Fruit fly (Drosophila melanogaster) whole organism, embryonic: ENCODE results near the gene CG14427.

Experiments used
- Awh ChIP-seq: fragments of 200-800 bp; sonication (Bioruptor generic); IDR thresholded peaks from 2 replicates; pipeline ENCODE4, ENCODE4 v1.3.6; 2022; ENCODE audit warnings: missing biosample characterization, missing genetic modification characterization
- B-H1 ChIP-seq: fragments of 200-800 bp; sonication (Bioruptor generic); IDR thresholded peaks from 3 replicates; pipeline ENCODE4 v1.3.6; 2022; ENCODE audit warnings: missing biosample characterization, missing genetic modification characterization
- CG10147 ChIP-seq: fragments of 200-800 bp; sonication (Bioruptor generic); optimal IDR thresholded peaks from 2 replicates; lab custom pipeline; 2019; ENCODE audit warnings: missing biosample characterization, mild to moderate bottlenecking, missing genetic modification characterization, moderate library complexity
- CG1233 ChIP-seq: fragments of 200-800 bp; sonication (Bioruptor generic); optimal IDR thresholded peaks from 4 replicates; lab custom pipeline; 2018; ENCODE audit warnings: missing biosample characterization, mild to moderate bottlenecking, missing genetic modification characterization
- CG15601 ChIP-seq: fragments of 200-800 bp; sonication (Bioruptor generic); optimal IDR thresholded peaks from 3 replicates; lab custom pipeline; 2019; ENCODE audit warnings: missing biosample characterization, mild to moderate bottlenecking, missing genetic modification characterization, moderate library complexity
- CG1602 ChIP-seq: fragments of 200-800 bp; sonication (Bioruptor generic); optimal IDR thresholded peaks from 3 replicates; lab custom pipeline; 2016; ENCODE audit warnings: missing biosample characterization, missing genetic modification characterization
- CG17186 ChIP-seq: fragments of 200-800 bp; sonication (Bioruptor generic); optimal IDR thresholded peaks from 3 replicates; lab custom pipeline; 2017; ENCODE audit warnings: missing biosample characterization, missing genetic modification reagents, missing genetic modification characterization
- CG17568 ChIP-seq: fragments of 200-800 bp; sonication (Bioruptor generic); optimal IDR thresholded peaks from 2 replicates; lab custom pipeline; 2018; ENCODE audit warnings: missing biosample characterization, mild to moderate bottlenecking, missing genetic modification characterization, moderate library complexity
- CG17802 ChIP-seq: fragments of 200-800 bp; sonication (Bioruptor generic); optimal IDR thresholded peaks from 2 replicates; lab custom pipeline; 2018; ENCODE audit warnings: missing biosample characterization, mild to moderate bottlenecking, missing genetic modification characterization, moderate library complexity
- CG2202 ChIP-seq: fragments of 200-800 bp; sonication (Bioruptor generic); optimal IDR thresholded peaks from 2 replicates; lab custom pipeline; 2018; ENCODE audit warnings: missing biosample characterization, mild to moderate bottlenecking, missing genetic modification characterization
- CG31224 ChIP-seq: fragments of 200-800 bp; sonication (Bioruptor generic); IDR thresholded peaks from 2 replicates; pipeline ENCODE4 v1.3.6; 2022; ENCODE audit warnings: missing biosample characterization, missing genetic modification characterization
- CG31365 ChIP-seq: fragments of 200-800 bp; sonication (Bioruptor generic); optimal IDR thresholded peaks from 2 replicates; lab custom pipeline; 2018; ENCODE audit warnings: missing biosample characterization, mild to moderate bottlenecking, missing genetic modification characterization
- CG33213 ChIP-seq: fragments of 200-800 bp; sonication (Bioruptor generic); optimal IDR thresholded peaks from 3 replicates; lab custom pipeline; 2016; ENCODE audit warnings: missing biosample characterization, missing genetic modification characterization
- CG4328 ChIP-seq: fragments of 200-800 bp; sonication (Bioruptor generic); optimal IDR thresholded peaks from 3 replicates; lab custom pipeline; 2017; ENCODE audit warnings: missing biosample characterization, missing genetic modification reagents, missing genetic modification characterization
- CG4707 ChIP-seq: fragments of 200-800 bp; sonication (Bioruptor generic); optimal IDR thresholded peaks from 2 replicates; lab custom pipeline; 2018; ENCODE audit warnings: missing biosample characterization, mild to moderate bottlenecking, missing genetic modification characterization, moderate library complexity
- CG6654 ChIP-seq: fragments of 200-800 bp; sonication (Bioruptor generic); optimal IDR thresholded peaks from 2 replicates; lab custom pipeline; 2017; ENCODE audit warnings: missing biosample characterization, mild to moderate bottlenecking, missing genetic modification characterization
- CG8944 ChIP-seq: fragments of 200-800 bp; sonication (Bioruptor generic); optimal IDR thresholded peaks from 3 replicates; lab custom pipeline; 2016; ENCODE audit warnings: missing biosample characterization, missing genetic modification characterization
- CG9437 ChIP-seq: fragments of 200-800 bp; sonication (Bioruptor generic); optimal IDR thresholded peaks from 2 replicates; lab custom pipeline; 2018; ENCODE audit warnings: missing biosample characterization, mild to moderate bottlenecking, missing genetic modification characterization
- CG9727 ChIP-seq: fragments of 200-800 bp; sonication (Bioruptor generic); optimal IDR thresholded peaks from 3 replicates; lab custom pipeline; 2017; ENCODE audit warnings: missing biosample characterization, mild to moderate bottlenecking, missing genetic modification characterization
- CrebB ChIP-seq: fragments of 200-800 bp; sonication (Bioruptor generic); optimal IDR thresholded peaks from 3 replicates; lab custom pipeline; 2018; ENCODE audit warnings: missing biosample characterization, mild to moderate bottlenecking, missing genetic modification characterization
- ERR ChIP-seq: fragments of 200-800 bp; sonication (Bioruptor generic); optimal IDR thresholded peaks from 2 replicates; lab custom pipeline; 2016; ENCODE audit warnings: missing biosample characterization, missing genetic modification characterization
- Eip74EF ChIP-seq, 2 experiments: fragments of 200-800 bp in 1 of 2; fragments of >200 bp in 1 of 2; sonication (Bioruptor generic) in 1 of 2; optimal IDR thresholded peaks; 2 replicates each; lab custom pipeline; 2017 to 2019; ENCODE audit warnings: missing biosample characterization in 2 of 2, missing genetic modification characterization in 2 of 2, mild to moderate bottlenecking in 1 of 2, moderate library complexity in 1 of 2
- Fer2 ChIP-seq: fragments of 200-800 bp; sonication (Bioruptor generic); optimal IDR thresholded peaks from 2 replicates; lab custom pipeline; 2018; ENCODE audit warnings: missing biosample characterization, mild to moderate bottlenecking, missing genetic modification characterization, moderate library complexity
- Fer3 ChIP-seq: fragments of 200-800 bp; sonication (Bioruptor generic); optimal IDR thresholded peaks from 2 replicates; lab custom pipeline; 2018; ENCODE audit warnings: missing biosample characterization, mild to moderate bottlenecking, missing genetic modification characterization, moderate library complexity
- HLH4C ChIP-seq: fragments of 200-800 bp; sonication (Bioruptor generic); IDR thresholded peaks from 3 replicates; pipeline ENCODE4 v1.3.6; 2022; ENCODE audit warnings: missing biosample characterization, missing genetic modification characterization; ENCODE audit not compliant: partially characterized antibody
- HLH54F ChIP-seq: fragments of 200-800 bp; sonication (Bioruptor generic); optimal IDR thresholded peaks from 3 replicates; lab custom pipeline; 2016; ENCODE audit warnings: missing biosample characterization, missing genetic modification characterization
- Jarid2 ChIP-seq: fragments of 200-800 bp; sonication (Bioruptor generic); optimal IDR thresholded peaks from 3 replicates; lab custom pipeline; 2017; ENCODE audit warnings: mild to moderate bottlenecking, missing biosample characterization, missing genetic modification reagents, missing genetic modification characterization
- Mes4 ChIP-seq: fragments of 200-800 bp; sonication (Bioruptor generic); optimal IDR thresholded peaks from 2 replicates; lab custom pipeline; 2016; ENCODE audit warnings: missing biosample characterization, missing genetic modification characterization
- Myb ChIP-seq: fragments of 200-800 bp; sonication (Bioruptor generic); optimal IDR thresholded peaks from 2 replicates; lab custom pipeline; 2016; ENCODE audit warnings: missing biosample characterization, missing genetic modification characterization
- Side ChIP-seq: fragments of 200-800 bp; sonication (Bioruptor generic); optimal IDR thresholded peaks from 2 replicates; lab custom pipeline; 2016; ENCODE audit warnings: missing biosample characterization, missing genetic modification characterization
- Spps ChIP-seq: fragments of 200-800 bp; sonication (Bioruptor generic); optimal IDR thresholded peaks from 2 replicates; lab custom pipeline; 2018; ENCODE audit warnings: missing biosample characterization, mild to moderate bottlenecking, missing genetic modification characterization
- ac ChIP-seq: fragments of 200-800 bp; sonication (Bioruptor generic); optimal IDR thresholded peaks from 3 replicates; lab custom pipeline; 2017; ENCODE audit warnings: missing biosample characterization, mild to moderate bottlenecking, missing genetic modification characterization
- danr ChIP-seq: fragments of 200-800 bp; sonication (Bioruptor generic); IDR thresholded peaks from 2 replicates; pipeline ENCODE4 v1.3.6; 2022; ENCODE audit warnings: missing biosample characterization, missing genetic modification characterization
- gem ChIP-seq: fragments of 200-800 bp; sonication (Bioruptor generic); optimal IDR thresholded peaks from 2 replicates; lab custom pipeline; 2019; ENCODE audit warnings: missing biosample characterization, mild to moderate bottlenecking, missing genetic modification characterization, moderate library complexity
- jing ChIP-seq: fragments of 200-800 bp; sonication (Bioruptor generic); optimal IDR thresholded peaks from 2 replicates; lab custom pipeline; 2018; ENCODE audit warnings: missing biosample characterization, mild to moderate bottlenecking, missing genetic modification characterization
- jumu ChIP-seq: fragments of 200-800 bp; sonication (Bioruptor generic); optimal IDR thresholded peaks from 3 replicates; lab custom pipeline; 2016; ENCODE audit warnings: missing biosample characterization, missing genetic modification characterization
- lab ChIP-seq: fragments of 200-800 bp; sonication (Bioruptor generic); optimal IDR thresholded peaks from 3 replicates; lab custom pipeline; 2017; ENCODE audit warnings: missing biosample characterization, missing genetic modification characterization, mild to moderate bottlenecking, moderate library complexity, missing genetic modification reagents
- lov ChIP-seq, 2 experiments: fragments of 200-800 bp in 1 of 2; fragments of >200 bp in 1 of 2; sonication (Bioruptor generic) in 1 of 2; IDR thresholded peaks in 1 of 2; optimal IDR thresholded peaks in 1 of 2; 2 replicates in 1 of 2; 3 replicates in 1 of 2; pipeline versions ENCODE4 v1.3.6 to Lab custom; 2017 to 2022; ENCODE audit warnings: missing biosample characterization in 1 of 2, missing genetic modification characterization in 1 of 2
- onecut ChIP-seq: fragments of 200-800 bp; sonication (Bioruptor generic); IDR thresholded peaks from 2 replicates; pipeline ENCODE4 v1.3.6; 2022; ENCODE audit warnings: missing biosample characterization, missing genetic modification characterization
- pros ChIP-seq: fragments of 200-800 bp; sonication (Bioruptor generic); optimal IDR thresholded peaks from 3 replicates; lab custom pipeline; 2019; ENCODE audit warnings: missing biosample characterization, mild to moderate bottlenecking, missing genetic modification characterization, moderate library complexity
- psq ChIP-seq: fragments of 200-800 bp; sonication (Bioruptor generic); optimal IDR thresholded peaks from 2 replicates; lab custom pipeline; 2017; ENCODE audit warnings: missing biosample characterization, missing genetic modification characterization
- rib ChIP-seq: fragments of 200-800 bp; sonication (Bioruptor generic); IDR thresholded peaks from 2 replicates; pipeline ENCODE4 v1.3.6; 2022; ENCODE audit warnings: missing biosample characterization, missing genetic modification characterization
- schlank ChIP-seq: fragments of 200-800 bp; sonication (Bioruptor generic); optimal IDR thresholded peaks from 2 replicates; lab custom pipeline; 2018; ENCODE audit warnings: missing biosample characterization, mild to moderate bottlenecking, missing genetic modification characterization
- scrt ChIP-seq: fragments of 200-800 bp; sonication (Bioruptor generic); optimal IDR thresholded peaks from 2 replicates; lab custom pipeline; 2018; ENCODE audit warnings: missing biosample characterization, mild to moderate bottlenecking, missing genetic modification characterization, moderate library complexity
- sim ChIP-seq: fragments of 200-800 bp; sonication (Bioruptor generic); IDR thresholded peaks from 2 replicates; pipeline ENCODE4 v1.3.6; 2022; ENCODE audit warnings: missing biosample characterization, missing genetic modification characterization
- tx ChIP-seq: fragments of 200-800 bp; sonication (Bioruptor generic); optimal IDR thresholded peaks from 2 replicates; lab custom pipeline; 2016; ENCODE audit warnings: missing biosample characterization, missing genetic modification characterization
- vnd ChIP-seq: fragments of 200-800 bp; sonication (Bioruptor generic); IDR thresholded peaks from 3 replicates; pipeline ENCODE4 v1.3.6; 2022; ENCODE audit warnings: missing biosample characterization, missing genetic modification characterization; ENCODE audit not compliant: partially characterized antibody
- z ChIP-seq: fragments of 200-800 bp; sonication (Bioruptor generic); IDR thresholded peaks from 3 replicates; pipeline ENCODE4 v1.3.6; 2022; ENCODE audit warnings: missing biosample characterization, missing genetic modification characterization
- zfh1 ChIP-seq: fragments of 200-800 bp; sonication (Bioruptor generic); IDR thresholded peaks from 3 replicates; pipeline ENCODE4 v1.3.6; 2022; ENCODE audit warnings: missing biosample characterization, missing genetic modification characterization

CG14427 gene

dm6 chrX:6993753-6994152 lies 46.6 kb upstream of the CG14427 start (continued):
- TF ChIP-seq lov (optimal IDR thresholded peaks at IDR 0.05; lab: Kevin White, UChicago) = no peak
- TF ChIP-seq lov (GFP tag; IDR thresholded peaks at IDR 0.05; lab: Robert Waterston, UW) = 0 out of 3 replicates have a peak, but pooled peaks have one; percentile 32
- TF ChIP-seq Fer2 (tag; lab: Kevin White, UChicago) = peak; percentile 10
- peak; percentile 44 for TF ChIP-seq CG15601 (tag; lab: Kevin White, UChicago)
- TF ChIP-seq jumu = peak; percentile 56
- peak; percentile 67 for TF ChIP-seq CG9727 (GFP tag; lab: Kevin White, UChicago)
- TF ChIP-seq Mes4 = peak; percentile 51
- peak; percentile 78 for TF ChIP-seq lab (GFP tag; lab: Kevin White, UChicago)
- TF ChIP-seq ac (GFP tag; lab: Kevin White, UChicago) = no peak
- no peak for TF ChIP-seq Spps (tag; lab: Kevin White, UChicago)
- peak; percentile 56 for TF ChIP-seq Myb (GFP tag; lab: Kevin White, UChicago)
- TF ChIP-seq CG31224 (GFP tag; lab: Robert Waterston, UW) = peak; percentile 69
- peak; percentile 56 for TF ChIP-seq CG17568 (GFP tag; lab: Kevin White, UChicago)
- no peak for TF ChIP-seq CG17186 (GFP tag; lab: Kevin White, UChicago)
- TF ChIP-seq CG10147 = peak; percentile 42
- TF ChIP-seq scrt (GFP tag; lab: Kevin White, UChicago) = peak; percentile 55
- peak; percentile 49 for TF ChIP-seq CrebB (tag; lab: Kevin White, UChicago)
- TF ChIP-seq CG1602 (GFP tag; lab: Kevin White, UChicago) = peak; percentile 56
- TF ChIP-seq B-H1 = peak; percentile 80
- peak; percentile 64 for TF ChIP-seq danr (GFP tag; lab: Robert Waterston, UW)
- peak; percentile 58 for TF ChIP-seq tx (GFP tag; lab: Kevin White, UChicago)
- no peak for TF ChIP-seq Jarid2 (GFP tag; lab: Kevin White, UChicago)
- no peak for TF ChIP-seq HLH4C (GFP tag; lab: Robert Waterston, UW)
- peak; percentile 57 for TF ChIP-seq CG1233 (GFP tag; lab: Kevin White, UChicago)
- no peak for TF ChIP-seq vnd (GFP tag; lab: Robert Waterston, UW)
- peak; percentile 66; the same call in 1 of the 2 replicates for TF ChIP-seq rib (GFP tag; lab: Robert Waterston, UW)
- peak; percentile 21 for TF ChIP-seq CG17802 (tag; lab: Kevin White, UChicago)
- peak; percentile 55 for TF ChIP-seq CG33213
- TF ChIP-seq CG9437 = no peak
- peak; percentile 21 for TF ChIP-seq CG31365 (tag; lab: Kevin White, UChicago)
- TF ChIP-seq HLH54F (GFP tag; lab: Kevin White, UChicago) = peak; percentile 67
- peak; percentile 30 for TF ChIP-seq schlank
- no peak for TF ChIP-seq psq (GFP tag; lab: Kevin White, UChicago)
- TF ChIP-seq ERR = peak; percentile 67
- TF ChIP-seq CG6654 = peak; percentile 38
- peak; percentile 67 for TF ChIP-seq Fer3 (tag; lab: Kevin White, UChicago)
- peak; percentile 65 for TF ChIP-seq Side (GFP tag; lab: Kevin White, UChicago)
- peak; percentile 81 for TF ChIP-seq gem (tag; lab: Kevin White, UChicago)
- peak; percentile 27 for TF ChIP-seq CG4328 (GFP tag; lab: Kevin White, UChicago)
- TF ChIP-seq onecut (GFP tag; lab: Robert Waterston, UW) = peak; percentile 21; the same call in 1 of the 2 replicates
- peak in 1 of 2 experiments; percentile 24 for TF ChIP-seq Eip74EF (GFP tag; optimal IDR thresholded peaks at IDR 0.05; lab: Kevin White, UChicago)
- TF ChIP-seq CG2202 (tag; lab: Kevin White, UChicago) = no peak
- TF ChIP-seq CG8944 (GFP tag; lab: Kevin White, UChicago) = peak; percentile 71
- TF ChIP-seq Awh (GFP tag; lab: Robert Waterston, UW) = peak; percentile 70
- TF ChIP-seq jing = peak; percentile 38
- peak; percentile 11; the same call in 1 of the 2 replicates for TF ChIP-seq sim
- TF ChIP-seq z = peak; percentile 58; the same call in 1 of the 3 replicates
- TF ChIP-seq CG4707 (GFP tag; lab: Kevin White, UChicago) = no peak
- no peak for TF ChIP-seq pros
- TF ChIP-seq zfh1 (GFP tag; lab: Robert Waterston, UW) = peak; percentile 85
